Worm (Caenorhabditis elegans): ENCODE data around the gene F31F7.2.

The F31F7.2 gene

DNA sequence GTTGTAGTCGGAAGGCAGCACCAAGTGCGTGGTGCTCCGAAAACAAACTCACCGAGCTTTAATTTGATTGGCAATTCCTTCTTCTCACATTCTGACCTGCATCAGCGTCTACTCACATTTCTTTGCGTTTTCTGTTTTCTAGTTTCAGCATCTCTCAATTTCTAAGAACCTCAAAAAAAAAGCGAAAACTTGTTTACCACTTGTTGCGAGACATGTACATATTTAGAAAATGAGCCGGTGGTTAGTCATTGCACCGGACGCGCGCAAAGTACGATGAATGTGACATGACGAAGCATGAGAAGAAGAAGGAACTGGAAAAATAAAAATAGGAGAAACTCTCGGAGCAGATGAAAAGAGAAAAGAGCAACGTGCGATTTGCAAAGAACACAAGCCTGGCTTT, 26.0 kb upstream of the F31F7.2 start (continued):
- TF ChIP-seq C04F5.9 (tag; optimal IDR thresholded peaks at IDR 0.05) (no peak), sup-37 (GFP tag; optimal IDR thresholded peaks at IDR 0.05) (no peak), lsy-2 (tag; optimal IDR thresholded peaks at IDR 0.05) (peak in 1 of 2 experiments; percentile 24), jun-1 (tag; optimal IDR thresholded peaks at IDR 0.05) (no peak), ceh-88 (GFP tag; IDR thresholded peaks at IDR 0.05) (no peak), pag-3 (tag; optimal IDR thresholded peaks at IDR 0.05; ENCODE audit: borderline replicate concordance, insufficient read depth) (no peak), isw-1 (GFP tag; IDR thresholded peaks at IDR 0.05) (no peak), mab-9 (GFP tag; IDR thresholded peaks at IDR 0.05) (no peak), unc-86 (tag; optimal IDR thresholded peaks at IDR 0.05) (peak; percentile 10), ceh-90 (tag; optimal IDR thresholded peaks at IDR 0.05) (no peak), tlp-1 (tag; optimal IDR thresholded peaks at IDR 0.05) (no peak), ceh-82 (tag; optimal IDR thresholded peaks at IDR 0.05) (no peak), nhr-76 (tag; optimal IDR thresholded peaks at IDR 0.05) (no peak), ceh-63 (GFP tag; optimal IDR thresholded peaks at IDR 0.05) (no peak), ces-1 (GFP tag; optimal IDR thresholded peaks at IDR 0.05) (no peak), sptf-1 (tag; optimal IDR thresholded peaks at IDR 0.05) (no peak), mep-1 (tag; optimal IDR thresholded peaks at IDR 0.05) (no peak), ztf-11 (tag; optimal IDR thresholded peaks at IDR 0.05) (no peak), ztf-4 (tag; optimal IDR thresholded peaks at IDR 0.05) (no peak), ama-1 (optimal IDR thresholded peaks at IDR 0.05) (no peak), Y116A8C.19 (tag; optimal IDR thresholded peaks at IDR 0.05; ENCODE audit: borderline replicate concordance) (no peak), elt-3 (tag; optimal IDR thresholded peaks at IDR 0.05) (no peak), pax-3 (tag; optimal IDR thresholded peaks at IDR 0.05) (peak; percentile 25), vab-15 (tag; optimal IDR thresholded peaks at IDR 0.05) (no peak), nhr-12 (tag; optimal IDR thresholded peaks at IDR 0.05) (no peak), nhr-84 (tag; optimal IDR thresholded peaks at IDR 0.05) (no peak), unc-98 (GFP tag; IDR thresholded peaks at IDR 0.05) (no peak), snpc-4 (tag; optimal IDR thresholded peaks at IDR 0.05) (no peak), ets-5 (GFP tag; IDR thresholded peaks at IDR 0.05) (no peak), zip-4 (GFP tag; optimal IDR thresholded peaks at IDR 0.05) (no peak), fkh-4 (tag; optimal IDR thresholded peaks at IDR 0.05; ENCODE audit: borderline replicate concordance) (no peak), lin-35 (GFP tag; optimal IDR thresholded peaks at IDR 0.05) (no peak), efl-3 (GFP tag; optimal IDR thresholded peaks at IDR 0.05) (no peak), mef-2 (tag; optimal IDR thresholded peaks at IDR 0.05) (no peak), lir-3 (tag; optimal IDR thresholded peaks at IDR 0.05; ENCODE audit: poor library complexity) (no peak), nhr-85 (tag) (no peak), hpl-2 (GFP tag; optimal IDR thresholded peaks at IDR 0.05) (no peak), tbx-2 (tag; optimal IDR thresholded peaks at IDR 0.05) (peak; percentile 35), nhr-47 (tag; optimal IDR thresholded peaks at IDR 0.05) (peak; percentile 67), ceh-8 (GFP tag; optimal IDR thresholded peaks at IDR 0.05) (no peak), dpl-1 (GFP tag; optimal IDR thresholded peaks at IDR 0.05) (no peak), efl-1 (optimal IDR thresholded peaks at IDR 0.05) (no peak), efl-1 (GFP tag; optimal IDR thresholded peaks at IDR 0.05 in 1 of 2) (no peak), egl-27 (tag; optimal IDR thresholded peaks at IDR 0.05) (no peak), lin-14 (GFP tag; optimal IDR thresholded peaks at IDR 0.05) (peak; percentile 79), unc-130 (tag; optimal IDR thresholded peaks at IDR 0.05) (no peak), fos-1 (tag; optimal IDR thresholded peaks at IDR 0.05) (no peak), dsc-1 (tag; optimal IDR thresholded peaks at IDR 0.05) (no peak), mdl-1 (tag; optimal IDR thresholded peaks at IDR 0.05) (no peak), lin-13 (GFP tag; optimal IDR thresholded peaks at IDR 0.05) (no peak), sox-4 (tag; optimal IDR thresholded peaks at IDR 0.05) (no peak), elt-2 (tag; optimal IDR thresholded peaks at IDR 0.05) (no peak), fkh-10 (GFP tag; optimal IDR thresholded peaks at IDR 0.05) (no peak), nhr-90 (tag; optimal IDR thresholded peaks at IDR 0.05; ENCODE audit: poor library complexity) (no peak)

Measured in whole organism, L1 larva.